Worm (Caenorhabditis elegans) whole organism, mixed stage, embryonic: Measurements from ENCODE around the gene K09C6.8.

Experiments used
- M03D4.4 ChIP-seq: sonication (generic microtip); optimal IDR thresholded peaks from 2 replicates; lab custom pipeline; 2017; ENCODE audit warnings: mild to moderate bottlenecking, missing genetic modification characterization, missing compliant biosample characterization
- bed-3 ChIP-seq: fragments of 200-800 bp; sonication (Bioruptor generic); optimal IDR thresholded peaks from 3 replicates; lab custom pipeline; 2018; ENCODE audit warnings: mild to moderate bottlenecking, missing genetic modification characterization, moderate library complexity, missing compliant biosample characterization
- blmp-1 ChIP-seq: fragments of 150-350 bp; optimal IDR thresholded peaks from 2 replicates; lab custom pipeline; 2014; ENCODE audit warnings: missing biosample characterization, missing genetic modification characterization
- ceh-39 ChIP-seq: fragments of 150-350 bp; optimal IDR thresholded peaks from 2 replicates; lab custom pipeline; 2014; ENCODE audit warnings: missing biosample characterization, missing genetic modification characterization
- ceh-43 ChIP-seq: fragments of 200-800 bp; sonication (Bioruptor generic); optimal IDR thresholded peaks from 2 replicates; lab custom pipeline; 2018; ENCODE audit warnings: mild to moderate bottlenecking, missing genetic modification characterization, moderate library complexity, missing compliant biosample characterization
- ceh-83 ChIP-seq: fragments of 200-800 bp; sonication (Bioruptor generic); optimal IDR thresholded peaks from 2 replicates; lab custom pipeline; 2018; ENCODE audit warnings: mild to moderate bottlenecking, missing genetic modification characterization, missing compliant biosample characterization
- ces-1 ChIP-seq: fragments of 150-350 bp; optimal IDR thresholded peaks from 2 replicates; lab custom pipeline; 2014; ENCODE audit warnings: missing biosample characterization, missing genetic modification reagents, missing genetic modification characterization
- cnd-1 ChIP-seq: fragments of 200-800 bp; sonication (Bioruptor generic); optimal IDR thresholded peaks from 2 replicates; lab custom pipeline; 2018; ENCODE audit warnings: mild to moderate bottlenecking, missing genetic modification characterization, missing compliant biosample characterization
- drap-1 ChIP-seq: fragments of 200-800 bp; sonication (Bioruptor generic); optimal IDR thresholded peaks from 3 replicates; lab custom pipeline; 2018; ENCODE audit warnings: mild to moderate bottlenecking, missing genetic modification characterization, missing compliant biosample characterization
- elt-1 ChIP-seq: sonication (generic microtip); optimal IDR thresholded peaks from 2 replicates; lab custom pipeline; 2017; ENCODE audit warnings: missing genetic modification characterization, mild to moderate bottlenecking, missing compliant biosample characterization, antibody characterized with exemption, moderate library complexity, borderline replicate concordance; ENCODE audit not compliant: insufficient read depth
- elt-3 ChIP-seq: fragments of 150-350 bp; optimal IDR thresholded peaks from 2 replicates; lab custom pipeline; 2014; ENCODE audit warnings: missing biosample characterization, missing genetic modification characterization
- ham-2 ChIP-seq: fragments of 200-800 bp; sonication (Bioruptor generic); optimal IDR thresholded peaks from 2 replicates; lab custom pipeline; 2018; ENCODE audit warnings: mild to moderate bottlenecking, missing genetic modification characterization, missing compliant biosample characterization
- lin-32 ChIP-seq: fragments of 200-800 bp; sonication (Bioruptor generic); optimal IDR thresholded peaks from 2 replicates; lab custom pipeline; 2018; ENCODE audit warnings: mild to moderate bottlenecking, missing genetic modification characterization, missing compliant biosample characterization
- lsy-2 ChIP-seq: fragments of 150-350 bp; optimal IDR thresholded peaks from 2 replicates; lab custom pipeline; 2014; ENCODE audit warnings: missing biosample characterization, missing genetic modification characterization
- mep-1 ChIP-seq: fragments of 150-350 bp; optimal IDR thresholded peaks from 2 replicates; lab custom pipeline; 2017; ENCODE audit warnings: missing biosample characterization, missing genetic modification reagents, missing genetic modification characterization, inconsistent platforms
- mls-2 ChIP-seq: sonication (generic microtip); optimal IDR thresholded peaks from 2 replicates; lab custom pipeline; 2016; ENCODE audit warnings: mild to moderate bottlenecking, missing genetic modification characterization, moderate library complexity, missing compliant biosample characterization
- nhr-12 ChIP-seq: fragments of 150-350 bp; optimal IDR thresholded peaks from 2 replicates; lab custom pipeline; 2014; ENCODE audit warnings: missing biosample characterization, missing genetic modification characterization
- nhr-2 ChIP-seq: fragments of 150-350 bp; optimal IDR thresholded peaks from 2 replicates; lab custom pipeline; 2014; ENCODE audit warnings: missing biosample characterization, missing genetic modification characterization
- nhr-237 ChIP-seq: fragments of 150-350 bp; optimal IDR thresholded peaks from 2 replicates; lab custom pipeline; 2014; ENCODE audit warnings: missing biosample characterization, missing genetic modification characterization
- nhr-28 ChIP-seq: fragments of 150-350 bp; optimal IDR thresholded peaks from 2 replicates; lab custom pipeline; 2014; ENCODE audit warnings: missing biosample characterization, missing genetic modification characterization
- nhr-76 ChIP-seq: sonication (generic microtip); optimal IDR thresholded peaks from 2 replicates; lab custom pipeline; 2017; ENCODE audit warnings: missing biosample characterization, missing genetic modification characterization
- pha-4 ChIP-seq: fragments of 150-350 bp; optimal IDR thresholded peaks from 2 replicates; lab custom pipeline; 2018; ENCODE audit warnings: missing biosample characterization, missing genetic modification reagents, missing genetic modification characterization
- sem-2 ChIP-seq: fragments of 200-800 bp; sonication (Bioruptor generic); optimal IDR thresholded peaks from 2 replicates; lab custom pipeline; 2018; ENCODE audit warnings: mild to moderate bottlenecking, missing genetic modification characterization, missing compliant biosample characterization
- snpc-4 ChIP-seq: fragments of 150-350 bp; optimal IDR thresholded peaks from 2 replicates; lab custom pipeline; 2014; ENCODE audit warnings: missing biosample characterization, missing genetic modification characterization
- sptf-1 ChIP-seq: sonication (generic microtip); optimal IDR thresholded peaks from 2 replicates; lab custom pipeline; 2017; ENCODE audit warnings: mild to moderate bottlenecking, missing genetic modification characterization, moderate library complexity, missing compliant biosample characterization
- unc-120 ChIP-seq: sonication (generic microtip); optimal IDR thresholded peaks from 2 replicates; lab custom pipeline; 2017; ENCODE audit warnings: missing genetic modification characterization, missing compliant biosample characterization; ENCODE audit not compliant: poor library complexity, severe bottlenecking
- unc-39 ChIP-seq: fragments of 150-350 bp; optimal IDR thresholded peaks from 2 replicates; lab custom pipeline; 2014; ENCODE audit warnings: missing biosample characterization, missing genetic modification characterization
- zip-8 ChIP-seq: fragments of 150-350 bp; optimal IDR thresholded peaks from 2 replicates; lab custom pipeline; 2014; ENCODE audit warnings: missing biosample characterization, missing genetic modification characterization
- ztf-11 ChIP-seq: fragments of 150-350 bp; optimal IDR thresholded peaks from 2 replicates; lab custom pipeline; 2014; ENCODE audit warnings: missing biosample characterization, missing genetic modification characterization

K09C6.8 gene

DNA sequence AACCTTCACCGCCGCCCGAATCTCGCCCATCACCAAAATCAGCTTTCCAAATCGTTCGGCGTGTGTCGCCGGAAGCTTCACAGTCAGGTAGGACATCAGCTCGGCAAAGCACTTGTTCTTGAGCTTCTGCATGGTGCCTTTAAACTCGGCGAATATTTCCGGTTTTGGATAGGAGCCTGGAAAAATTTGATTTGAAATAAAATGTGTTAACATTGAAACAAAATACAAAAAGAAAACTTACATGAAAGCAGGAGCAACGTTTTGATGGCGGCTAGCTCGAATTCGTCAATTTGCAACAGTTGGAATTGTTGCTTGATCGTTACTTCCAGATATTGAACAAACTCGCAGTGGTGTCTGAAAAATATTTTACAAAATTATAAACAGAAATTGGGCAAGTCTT lies 40.3 kb downstream of the K09C6.8 start:
- TF ChIP-seq drap-1 (GFP tag; lab: Kevin White, UChicago): no peak
- no peak for TF ChIP-seq ces-1 (GFP tag; lab: Kevin White, UChicago)
- TF ChIP-seq lin-32: no peak
- no peak for TF ChIP-seq pha-4
- TF ChIP-seq blmp-1: no peak
- no peak for TF ChIP-seq nhr-28
- no peak for TF ChIP-seq ceh-83
- TF ChIP-seq ztf-11 (tag; lab: Kevin White, UChicago): no peak
- no peak for TF ChIP-seq nhr-237 (tag; lab: Kevin White, UChicago)
- TF ChIP-seq elt-3 (tag; lab: Kevin White, UChicago): no peak
- TF ChIP-seq M03D4.4: no peak
- TF ChIP-seq unc-120 (tag; lab: Kevin White, UChicago): no peak
- no peak for TF ChIP-seq mep-1 (tag; lab: Kevin White, UChicago)
- no peak for TF ChIP-seq cnd-1
- TF ChIP-seq unc-39 (tag; lab: Kevin White, UChicago): no peak

DNA sequence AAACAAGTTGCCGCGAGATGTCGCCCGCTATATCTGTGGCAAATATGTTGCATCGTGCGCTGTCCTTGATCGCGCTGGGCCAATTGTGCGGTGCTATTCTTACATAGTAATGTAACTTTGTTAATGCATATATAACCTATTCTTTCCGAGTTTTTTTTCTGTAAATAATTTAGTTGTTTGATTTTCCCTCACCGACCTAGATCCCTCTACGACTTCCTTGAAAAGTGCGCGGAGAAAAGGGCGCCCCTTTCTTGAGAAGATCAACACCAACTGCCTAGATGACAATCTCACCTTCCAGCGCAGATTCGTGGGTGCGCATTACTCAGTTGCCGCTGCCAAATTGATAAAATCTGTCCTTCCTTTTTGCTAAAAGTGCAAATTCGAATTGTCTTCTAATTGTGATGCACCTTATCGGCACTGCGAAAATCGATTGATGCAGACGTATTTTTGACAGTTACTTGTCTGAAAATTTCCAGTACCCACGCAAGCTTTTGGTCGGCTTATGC lies 41.4 kb downstream of the K09C6.8 start:
- TF ChIP-seq snpc-4 (tag; lab: Kevin White, UChicago): no peak
- TF ChIP-seq nhr-76: no peak
- no peak for TF ChIP-seq drap-1 (GFP tag; lab: Kevin White, UChicago)
- peak; percentile 85 for TF ChIP-seq elt-1 (tag; lab: Kevin White, UChicago)

DNA sequence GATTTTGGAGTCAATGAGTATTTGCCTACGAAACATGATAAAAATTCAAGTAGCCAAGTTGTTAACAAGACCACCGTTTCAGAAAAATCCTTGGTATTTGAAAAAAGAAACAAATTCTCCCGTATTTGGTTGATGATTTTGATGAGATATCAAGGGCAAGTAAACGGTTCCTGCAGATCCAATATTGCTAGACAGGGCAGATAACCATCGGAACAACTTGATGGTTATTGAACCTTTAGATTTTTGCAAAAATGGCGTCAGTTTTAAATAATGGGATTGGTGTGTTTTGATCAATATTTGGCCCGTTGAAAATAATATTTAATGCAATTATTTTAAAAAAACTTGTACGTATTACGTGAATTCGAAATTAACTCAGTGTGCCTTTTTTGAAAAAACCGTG lies 42.7 kb downstream of the K09C6.8 start:
- no peak for TF ChIP-seq cnd-1
- no peak for TF ChIP-seq ceh-83
- peak; percentile 38 for TF ChIP-seq elt-1 (tag; lab: Kevin White, UChicago)
- TF ChIP-seq ceh-39 (tag; lab: Kevin White, UChicago): no peak
- no peak for TF ChIP-seq sem-2
- TF ChIP-seq ceh-43: no peak
- no peak for TF ChIP-seq pha-4
- TF ChIP-seq, all 35 proteins: peak for 1

- no peak for TF ChIP-seq unc-120 (tag; lab: Kevin White, UChicago)
- TF ChIP-seq mls-2 (tag; lab: Kevin White, UChicago): no peak
- no peak for TF ChIP-seq drap-1 (GFP tag; lab: Kevin White, UChicago)
- TF ChIP-seq ceh-43: no peak
- no peak for TF ChIP-seq nhr-2
- no peak for TF ChIP-seq sptf-1 (tag; lab: Kevin White, UChicago)
- TF ChIP-seq bed-3: no peak
- no peak for TF ChIP-seq nhr-12 (tag; lab: Kevin White, UChicago)
- TF ChIP-seq ham-2 (GFP tag; lab: Kevin White, UChicago): no peak
- TF ChIP-seq zip-8 (tag; lab: Kevin White, UChicago): no peak
- no peak for TF ChIP-seq sem-2
- no peak for TF ChIP-seq mep-1 (tag; lab: Kevin White, UChicago)
- no peak for TF ChIP-seq blmp-1
- TF ChIP-seq ceh-39 (tag; lab: Kevin White, UChicago): no peak
- no peak for TF ChIP-seq unc-39 (tag; lab: Kevin White, UChicago)
- TF ChIP-seq, all 35 proteins: peak for 0
These were observed 45.8 kb downstream of the K09C6.8 start for ce11 chrV:797241-797640.

DNA sequence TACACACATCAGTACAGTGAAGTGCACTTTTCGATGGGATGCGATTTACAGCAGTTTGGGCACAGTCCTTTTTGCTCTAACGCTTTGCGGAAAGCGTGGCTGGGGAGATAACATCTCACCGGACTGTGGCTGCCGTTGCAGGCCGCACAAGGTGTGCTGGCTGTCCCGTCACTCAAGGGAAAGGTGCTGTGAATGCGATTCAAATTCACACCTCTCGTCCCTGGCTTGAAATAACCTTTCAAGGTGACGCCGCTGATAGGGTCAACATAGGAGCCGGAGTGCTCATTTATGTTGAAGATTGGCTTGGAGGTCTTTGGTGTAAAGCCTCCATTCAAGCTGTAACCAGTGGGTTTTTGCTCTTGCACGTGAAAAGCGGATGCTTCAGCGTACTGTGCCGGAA lies 48.9 kb downstream of the K09C6.8 start:
- TF ChIP-seq lsy-2 (tag; lab: Kevin White, UChicago) (no peak), ceh-83 (no peak), elt-1 (tag; lab: Kevin White, UChicago) (no peak)
